Fruit fly (Drosophila melanogaster) whole organism, embryonic: ENCODE measurements around the gene Cyt-c-d.

Source experiments
- CG10274 ChIP-seq: fragments of 200-800 bp; sonication (Bioruptor generic); optimal IDR thresholded peaks from 3 replicates; lab custom pipeline; 2017; ENCODE audit warnings: missing biosample characterization, mild to moderate bottlenecking, missing genetic modification characterization
- CG12769 ChIP-seq: fragments of 200-800 bp; sonication (Bioruptor generic); optimal IDR thresholded peaks from 2 replicates; lab custom pipeline; 2019; ENCODE audit warnings: missing biosample characterization, mild to moderate bottlenecking, missing genetic modification characterization, moderate library complexity
- Hsf ChIP-seq: fragments of 200-800 bp; sonication (Bioruptor generic); optimal IDR thresholded peaks from 3 replicates; lab custom pipeline; 2016; ENCODE audit warnings: missing biosample characterization, missing genetic modification characterization
- Trl ChIP-seq, 3 experiments: fragments of >200 bp in 2 of 3; fragments of 200-800 bp in 1 of 3; sonication (Bioruptor generic) in 1 of 3; optimal IDR thresholded peaks; 2 replicates in 1 of 3; 3 replicates in 2 of 3; lab custom pipeline; 2016 to 2017; ENCODE audit warnings: missing biosample characterization in 1 of 3, missing genetic modification characterization in 1 of 3
- Xbp1 ChIP-seq: fragments of 200-800 bp; sonication (Bioruptor generic); optimal IDR thresholded peaks from 3 replicates; lab custom pipeline; 2016; ENCODE audit warnings: missing biosample characterization, mild to moderate bottlenecking, missing genetic modification characterization
- gsb ChIP-seq: fragments of 200-800 bp; sonication (Bioruptor generic); IDR thresholded peaks from 2 replicates; pipeline ENCODE4 v1.3.6; 2022; ENCODE audit warnings: missing biosample characterization, missing genetic modification characterization
- hb ChIP-seq: fragments of 200-800 bp; sonication (Bioruptor generic); IDR thresholded peaks from 3 replicates; pipeline ENCODE4 v1.3.6; 2022; ENCODE audit warnings: missing biosample characterization, missing genetic modification characterization; ENCODE audit not compliant: partially characterized antibody
- pum ChIP-seq: fragments of 200-800 bp; sonication (Bioruptor generic); optimal IDR thresholded peaks from 2 replicates; lab custom pipeline; 2016; ENCODE audit warnings: missing biosample characterization, missing genetic modification characterization

dm6 chr2L:16738206-16738900, 22.7 kb downstream of the Cyt-c-d start, which contains the start of the genes glu and ChLD3:
- TF ChIP-seq CG12769 (tag; lab: Kevin White, UChicago) = no peak
- TF ChIP-seq CG10274 = no peak
- TF ChIP-seq hb (GFP tag; lab: Robert Waterston, UW) = no peak
- TF ChIP-seq Xbp1 (GFP tag; lab: Kevin White, UChicago) = no peak
- no peak for TF ChIP-seq pum (GFP tag; lab: Kevin White, UChicago)
- no peak for TF ChIP-seq Hsf (GFP tag; lab: Kevin White, UChicago)
- no peak for TF ChIP-seq Trl (optimal IDR thresholded peaks at IDR 0.05; lab: Kevin White, UChicago)
- no peak for TF ChIP-seq Trl (GFP tag; optimal IDR thresholded peaks at IDR 0.05; lab: Kevin White, UChicago)
- TF ChIP-seq gsb = no peak
